Fruit fly (Drosophila melanogaster) Kc167 (cell line): ENCODE results near the gene CG43167.

Source experiments
- psq ChIP-seq: fragments of >200 bp; optimal IDR thresholded peaks from 2 replicates; lab custom pipeline; 2017; ENCODE audit warnings: missing external identifiers
- ttk ChIP-seq: sonication (Bioruptor generic); optimal IDR thresholded peaks from 2 replicates; lab custom pipeline; 2017; ENCODE audit warnings: missing external identifiers

dm6 chr2L:11628292-11628691 lies 28.9 kb upstream of the CG43167 start:
- no peak for TF ChIP-seq ttk (lab: Kevin White, UChicago)
- TF ChIP-seq psq (lab: Kevin White, UChicago) = no peak
